Fruit fly (Drosophila melanogaster) whole organism, embryonic: ENCODE data around the gene vers.

Source experiments
- Atf3 ChIP-seq: fragments of 200-800 bp; sonication (Bioruptor generic); optimal IDR thresholded peaks from 3 replicates; lab custom pipeline; 2016; ENCODE audit warnings: missing biosample characterization, missing genetic modification characterization
- B-H2 ChIP-seq: fragments of 200-800 bp; sonication (Bioruptor generic); optimal IDR thresholded peaks from 2 replicates; lab custom pipeline; 2018; ENCODE audit warnings: missing biosample characterization, mild to moderate bottlenecking, missing genetic modification characterization
- BtbVII ChIP-seq: fragments of 200-800 bp; sonication (Bioruptor generic); optimal IDR thresholded peaks from 3 replicates; lab custom pipeline; 2017; ENCODE audit warnings: missing biosample characterization, mild to moderate bottlenecking, missing genetic modification characterization
- CG11560 ChIP-seq: fragments of 200-800 bp; sonication (Bioruptor generic); IDR thresholded peaks from 3 replicates; pipeline ENCODE4 v1.3.6; 2022; ENCODE audit warnings: missing biosample characterization, missing genetic modification characterization
- CG12942 ChIP-seq: fragments of 200-800 bp; sonication (Bioruptor generic); optimal IDR thresholded peaks from 3 replicates; lab custom pipeline; 2016; ENCODE audit warnings: missing biosample characterization, missing genetic modification characterization
- CG13287 ChIP-seq: fragments of 200-800 bp; sonication (Bioruptor generic); IDR thresholded peaks from 2 replicates; pipeline ENCODE4 v1.3.6; 2022; ENCODE audit warnings: missing biosample characterization, missing genetic modification characterization; ENCODE audit not compliant: partially characterized antibody
- CG14710 ChIP-seq: fragments of 200-800 bp; sonication (Bioruptor generic); optimal IDR thresholded peaks from 3 replicates; lab custom pipeline; 2019; ENCODE audit warnings: missing biosample characterization, mild to moderate bottlenecking, missing genetic modification characterization, moderate library complexity
- CG14965 ChIP-seq: fragments of 200-800 bp; sonication (Bioruptor generic); optimal IDR thresholded peaks from 2 replicates; lab custom pipeline; 2016; ENCODE audit warnings: missing biosample characterization, missing genetic modification characterization, borderline replicate concordance
- CG16813 ChIP-seq: fragments of 200-800 bp; sonication (Bioruptor generic); IDR thresholded peaks from 3 replicates; pipeline ENCODE4 v1.3.6; 2022; ENCODE audit warnings: missing biosample characterization, missing genetic modification characterization; ENCODE audit not compliant: partially characterized antibody
- CG17829 ChIP-seq: fragments of 200-800 bp; optimal IDR thresholded peaks from 2 replicates; lab custom pipeline; 2019; ENCODE audit warnings: missing biosample characterization, mild to moderate bottlenecking, missing genetic modification characterization, moderate library complexity
- CG18262 ChIP-seq: fragments of 200-800 bp; optimal IDR thresholded peaks from 3 replicates; lab custom pipeline; 2019; ENCODE audit warnings: missing biosample characterization, mild to moderate bottlenecking, missing genetic modification characterization, moderate library complexity
- CG18599 ChIP-seq: fragments of 200-800 bp; sonication (Bioruptor generic); optimal IDR thresholded peaks from 3 replicates; lab custom pipeline; 2017; ENCODE audit warnings: missing biosample characterization, missing genetic modification characterization, mild to moderate bottlenecking, moderate library complexity, missing genetic modification reagents
- CG18764 ChIP-seq: fragments of 200-800 bp; sonication (Bioruptor generic); optimal IDR thresholded peaks from 3 replicates; lab custom pipeline; 2016; ENCODE audit warnings: missing biosample characterization, missing genetic modification characterization
- CG2120 ChIP-seq: fragments of 200-800 bp; sonication (Bioruptor generic); optimal IDR thresholded peaks from 3 replicates; lab custom pipeline; 2016; ENCODE audit warnings: missing biosample characterization, missing genetic modification characterization
- CG31365 ChIP-seq: fragments of 200-800 bp; sonication (Bioruptor generic); optimal IDR thresholded peaks from 2 replicates; lab custom pipeline; 2018; ENCODE audit warnings: missing biosample characterization, mild to moderate bottlenecking, missing genetic modification characterization
- CG31388 ChIP-seq: fragments of 200-800 bp; sonication (Bioruptor generic); optimal IDR thresholded peaks from 2 replicates; lab custom pipeline; 2016; ENCODE audit warnings: missing biosample characterization, missing genetic modification characterization
- CG33557 ChIP-seq: fragments of 200-800 bp; sonication (Bioruptor generic); optimal IDR thresholded peaks from 2 replicates; lab custom pipeline; 2019; ENCODE audit warnings: missing biosample characterization, mild to moderate bottlenecking, missing genetic modification characterization, moderate library complexity
- CG3995 ChIP-seq: fragments of 200-800 bp; sonication (Bioruptor generic); optimal IDR thresholded peaks from 3 replicates; lab custom pipeline; 2016; ENCODE audit warnings: missing biosample characterization, missing genetic modification characterization
- CG4404 ChIP-seq: fragments of 200-800 bp; sonication (Bioruptor generic); IDR thresholded peaks from 2 replicates; pipeline ENCODE4 v1.3.6; 2022; ENCODE audit warnings: missing biosample characterization, missing genetic modification characterization
- CG4707 ChIP-seq: fragments of 200-800 bp; sonication (Bioruptor generic); optimal IDR thresholded peaks from 2 replicates; lab custom pipeline; 2018; ENCODE audit warnings: missing biosample characterization, mild to moderate bottlenecking, missing genetic modification characterization, moderate library complexity
- CG5953 ChIP-seq: fragments of 200-800 bp; sonication (Bioruptor generic); IDR thresholded peaks from 2 replicates; pipeline ENCODE4 v1.3.6; 2022; ENCODE audit warnings: missing biosample characterization, missing genetic modification characterization
- CG6272 ChIP-seq: fragments of 200-800 bp; sonication (Bioruptor generic); IDR thresholded peaks from 2 replicates; pipeline ENCODE4 v1.3.6; 2022; ENCODE audit warnings: missing biosample characterization, missing genetic modification characterization
- CG8281 ChIP-seq: fragments of 200-800 bp; sonication (Bioruptor generic); optimal IDR thresholded peaks from 2 replicates; lab custom pipeline; 2018; ENCODE audit warnings: missing biosample characterization, mild to moderate bottlenecking, missing genetic modification characterization, moderate library complexity
- Drgx ChIP-seq: fragments of 200-800 bp; sonication (Bioruptor generic); IDR thresholded peaks from 2 replicates; pipeline ENCODE4 v1.3.6; 2022; ENCODE audit warnings: missing biosample characterization, missing genetic modification characterization
- Ets65A ChIP-seq: fragments of 200-800 bp; sonication (Bioruptor generic); peaks from one replicate; lab custom pipeline; 2016; ENCODE audit warnings: missing biosample characterization, missing genetic modification characterization
- Gsc ChIP-seq: fragments of 200-800 bp; sonication (Bioruptor generic); IDR thresholded peaks from 2 replicates; pipeline ENCODE4 v1.3.6; 2022; ENCODE audit warnings: missing biosample characterization, missing genetic modification characterization
- Hr39 ChIP-seq: fragments of >200 bp; optimal IDR thresholded peaks from 2 replicates; lab custom pipeline; 2017
- Nf-YA ChIP-seq: fragments of 200-800 bp; sonication (Bioruptor generic); IDR thresholded peaks from 2 replicates; pipeline ENCODE4 v1.3.6; 2022; ENCODE audit warnings: missing biosample characterization, missing genetic modification characterization
- Rx ChIP-seq: fragments of 200-800 bp; sonication (Bioruptor generic); IDR thresholded peaks from 2 replicates; pipeline ENCODE4 v1.3.6; 2022; ENCODE audit warnings: missing biosample characterization, missing genetic modification characterization
- Six4 ChIP-seq: fragments of 200-800 bp; sonication (Bioruptor generic); optimal IDR thresholded peaks from 2 replicates; lab custom pipeline; 2016; ENCODE audit warnings: missing biosample characterization, missing genetic modification characterization
- Stat92E ChIP-seq, 3 experiments: fragments of >200 bp in 2 of 3; fragments of 200-800 bp in 1 of 3; sonication (Bioruptor generic) in 1 of 3; optimal IDR thresholded peaks; 2 replicates each; lab custom pipeline; 2017 to 2019; ENCODE audit warnings: missing biosample characterization in 3 of 3, missing genetic modification characterization in 3 of 3, mild to moderate bottlenecking in 1 of 3, moderate library complexity in 1 of 3
- ac ChIP-seq: fragments of 200-800 bp; sonication (Bioruptor generic); optimal IDR thresholded peaks from 3 replicates; lab custom pipeline; 2017; ENCODE audit warnings: missing biosample characterization, mild to moderate bottlenecking, missing genetic modification characterization
- chif ChIP-seq, 2 experiments: fragments of 200-800 bp; sonication (Bioruptor generic); optimal IDR thresholded peaks; 3 replicates each; lab custom pipeline; 2016; ENCODE audit warnings: missing biosample characterization in 2 of 2, missing genetic modification characterization in 2 of 2
- ci ChIP-seq: fragments of 200-800 bp; sonication (Bioruptor generic); IDR thresholded peaks from 3 replicates; pipeline ENCODE4 v1.3.6; 2022; ENCODE audit warnings: missing biosample characterization, missing genetic modification characterization
- crol ChIP-seq: fragments of 200-800 bp; sonication (Bioruptor generic); IDR thresholded peaks from 2 replicates; pipeline ENCODE4 v1.3.6; 2022; ENCODE audit warnings: missing biosample characterization, missing genetic modification characterization
- ftz-f1 ChIP-seq: fragments of 200-800 bp; sonication (Bioruptor generic); optimal IDR thresholded peaks from 2 replicates; lab custom pipeline; 2016; ENCODE audit warnings: missing biosample characterization, missing genetic modification characterization
- h ChIP-seq: fragments of >200 bp; optimal IDR thresholded peaks from 2 replicates; lab custom pipeline; 2017
- hb ChIP-seq: fragments of 200-800 bp; sonication (Bioruptor generic); IDR thresholded peaks from 3 replicates; pipeline ENCODE4 v1.3.6; 2022; ENCODE audit warnings: missing biosample characterization, missing genetic modification characterization; ENCODE audit not compliant: partially characterized antibody
- lola ChIP-seq, 3 experiments: fragments of >200 bp in 2 of 3; fragments of 200-800 bp in 1 of 3; sonication (Bioruptor generic) in 1 of 3; optimal IDR thresholded peaks; 2 replicates each; lab custom pipeline; 2017 to 2019; ENCODE audit warnings: missing biosample characterization in 3 of 3, missing genetic modification characterization in 3 of 3, mild to moderate bottlenecking in 1 of 3, moderate library complexity in 1 of 3
- org-1 ChIP-seq: fragments of 200-800 bp; sonication (Bioruptor generic); optimal IDR thresholded peaks from 2 replicates; lab custom pipeline; 2017; ENCODE audit warnings: missing biosample characterization, missing genetic modification characterization
- pan ChIP-seq, 4 experiments: fragments of >200 bp in 3 of 4; fragments of 200-800 bp in 1 of 4; sonication (Bioruptor generic) in 1 of 4; optimal IDR thresholded peaks in 3 of 4; IDR thresholded peaks in 1 of 4; 2 replicates each; pipeline versions ENCODE4 v1.3.6 to Lab custom; 2017 to 2022; ENCODE audit warnings: missing biosample characterization in 2 of 4, missing genetic modification characterization in 2 of 4, mixed read lengths in 1 of 4
- row ChIP-seq: fragments of 200-800 bp; sonication (Bioruptor generic); IDR thresholded peaks from 3 replicates; pipeline ENCODE4 v1.3.6; 2022; ENCODE audit warnings: missing biosample characterization, missing genetic modification characterization
- seq ChIP-seq: fragments of 200-800 bp; sonication (Bioruptor generic); IDR thresholded peaks from 2 replicates; pipeline ENCODE4 v1.3.6; 2022; ENCODE audit warnings: missing biosample characterization, missing genetic modification characterization
- slou ChIP-seq: fragments of 200-800 bp; sonication (Bioruptor generic); optimal IDR thresholded peaks from 3 replicates; lab custom pipeline; 2016; ENCODE audit warnings: missing biosample characterization, missing genetic modification characterization
- slp2 ChIP-seq: fragments of 200-800 bp; sonication (Bioruptor generic); optimal IDR thresholded peaks from 2 replicates; lab custom pipeline; 2016; ENCODE audit warnings: missing biosample characterization, missing genetic modification characterization
- twi ChIP-seq: fragments of 200-800 bp; optimal IDR thresholded peaks from 2 replicates; lab custom pipeline; 2019; ENCODE audit warnings: missing biosample characterization, mild to moderate bottlenecking, missing genetic modification characterization, moderate library complexity
- vnd ChIP-seq: fragments of 200-800 bp; sonication (Bioruptor generic); IDR thresholded peaks from 3 replicates; pipeline ENCODE4 v1.3.6; 2022; ENCODE audit warnings: missing biosample characterization, missing genetic modification characterization; ENCODE audit not compliant: partially characterized antibody
- zen ChIP-seq: fragments of 200-800 bp; sonication (Bioruptor generic); optimal IDR thresholded peaks from 3 replicates; lab custom pipeline; 2018; ENCODE audit warnings: missing biosample characterization, mild to moderate bottlenecking, missing genetic modification characterization, moderate library complexity
- zfh1 ChIP-seq: fragments of 200-800 bp; sonication (Bioruptor generic); IDR thresholded peaks from 3 replicates; pipeline ENCODE4 v1.3.6; 2022; ENCODE audit warnings: missing biosample characterization, missing genetic modification characterization

The vers gene

DNA sequence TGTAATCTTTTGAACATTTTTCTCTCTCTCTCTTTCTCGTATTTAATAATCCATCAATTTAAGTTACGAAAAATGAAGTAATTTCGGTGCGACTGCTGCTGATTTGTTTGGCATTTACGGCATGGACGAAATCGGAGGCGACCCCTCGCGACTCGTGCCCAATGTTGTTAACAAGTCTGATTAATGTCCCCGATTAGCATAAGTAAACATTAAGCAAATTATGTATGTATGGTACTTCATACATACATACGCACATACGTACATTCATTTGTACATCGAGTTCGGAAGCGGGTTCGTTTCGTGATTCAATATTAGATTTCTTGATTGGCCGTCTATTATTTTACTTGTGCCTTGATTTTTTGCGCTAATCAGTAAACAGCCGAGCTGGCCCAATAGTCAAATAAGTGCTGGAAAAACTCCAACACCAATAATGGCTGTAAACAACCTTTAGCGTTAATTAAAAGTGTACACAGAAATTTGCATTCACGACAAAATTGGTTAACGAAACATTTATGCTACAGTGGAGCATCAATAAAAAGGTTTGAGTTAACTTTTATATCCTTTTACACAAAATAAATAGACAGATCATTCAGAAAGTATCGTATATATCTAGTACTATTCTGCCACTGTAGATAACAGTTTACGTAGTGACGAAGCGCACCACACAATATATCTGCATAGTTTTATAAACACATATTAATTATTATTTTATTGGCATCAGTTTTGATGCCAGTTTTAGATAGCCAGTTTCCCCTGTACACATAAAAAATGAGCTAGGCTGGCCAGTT is 24.8 kb upstream of the vers start (continued):
- TF ChIP-seq lola (GFP tag; optimal IDR thresholded peaks at IDR 0.05; lab: Kevin White, UChicago) (no peak), CG4707 (GFP tag; lab: Kevin White, UChicago) (no peak), CG12942 (peak; percentile 43), row (peak; percentile 84), hb (no peak), CG18599 (GFP tag; lab: Kevin White, UChicago) (peak; percentile 71), CG4404 (GFP tag; lab: Robert Waterston, UW) (0 out of 2 replicates have a peak, but pooled peaks have one; percentile 55), Atf3 (no peak), CG13287 (GFP tag; lab: Robert Waterston, UW) (no peak), CG11560 (tag; lab: Robert Waterston, UW) (no peak), h (no peak), CG18262 (tag; lab: Kevin White, UChicago) (peak; percentile 23), B-H2 (GFP tag; lab: Kevin White, UChicago) (no peak), CG5953 (peak; percentile 44; the same call in 1 of the 2 replicates), CG14710 (tag; lab: Kevin White, UChicago) (no peak), BtbVII (GFP tag; lab: Kevin White, UChicago) (peak; percentile 77), org-1 (peak; percentile 53), crol (GFP tag; lab: Robert Waterston, UW) (no peak), CG6272 (peak; percentile 25; the same call in 1 of the 2 replicates), CG14965 (GFP tag; lab: Kevin White, UChicago) (no peak), twi (peak; percentile 23), CG16813 (GFP tag; lab: Robert Waterston, UW) (no peak), Nf-YA (GFP tag; lab: Robert Waterston, UW) (no peak), Six4 (GFP tag; lab: Kevin White, UChicago) (no peak), slp2 (GFP tag; lab: Kevin White, UChicago) (no peak), zfh1 (GFP tag; lab: Robert Waterston, UW) (peak; percentile 9; the same call in 1 of the 3 replicates), CG31365 (tag; lab: Kevin White, UChicago) (no peak), zen (no peak), Rx (0 out of 2 replicates have a peak, but pooled peaks have one; percentile 28), Drgx (GFP tag; lab: Robert Waterston, UW) (peak; percentile 38; the same call in 1 of the 2 replicates), Ets65A (peak; percentile 77), CG18764 (GFP tag; lab: Kevin White, UChicago) (peak; percentile 37), Gsc (no peak), CG17829 (tag; lab: Kevin White, UChicago) (peak; percentile 38), CG8281 (tag; lab: Kevin White, UChicago) (peak; percentile 24), CG2120 (peak; percentile 77), Hr39 (no peak), ftz-f1 (GFP tag; lab: Kevin White, UChicago) (no peak), ac (GFP tag; lab: Kevin White, UChicago) (no peak), vnd (no peak), Stat92E (GFP tag; optimal IDR thresholded peaks at IDR 0.05; lab: Kevin White, UChicago) (no peak), CG3995 (GFP tag; lab: Kevin White, UChicago) (no peak), chif (GFP tag; optimal IDR thresholded peaks at IDR 0.05; lab: Kevin White, UChicago) (peak in 1 of 2 experiments; percentile 24), CG33557 (GFP tag; lab: Kevin White, UChicago) (no peak), ci (GFP tag; lab: Robert Waterston, UW) (0 out of 3 replicates have a peak, but pooled peaks have one; percentile 38), seq (GFP tag; lab: Robert Waterston, UW) (peak; percentile 74; the same call in 1 of the 2 replicates), CG31388 (GFP tag; lab: Kevin White, UChicago) (no peak), pan (optimal IDR thresholded peaks at IDR 0.05; lab: Kevin White, UChicago) (no peak), pan (GFP tag; optimal IDR thresholded peaks at IDR 0.05 in 1 of 2, IDR thresholded peaks at IDR 0.05 in 1 of 2) (peak in 1 of 2 experiments; percentile 68), slou (GFP tag; lab: Kevin White, UChicago) (peak; percentile 34)
